Fruit fly (Drosophila melanogaster) whole organism, embryonic: ENCODE measurements around the gene dx.
A peak's percentile ranks its signal among the peaks of the same experiment; 100 is the strongest.

Experiments used
- Abd-B ChIP-seq: fragments of 200-800 bp; sonication (Bioruptor generic); optimal IDR thresholded peaks from 2 replicates; lab custom pipeline; 2018; ENCODE audit warnings: missing biosample characterization, mild to moderate bottlenecking, missing genetic modification characterization, moderate library complexity
- Adf1 ChIP-seq: fragments of 200-800 bp; sonication (Bioruptor generic); IDR thresholded peaks from 2 replicates; pipeline ENCODE4 v1.3.6; 2022; ENCODE audit warnings: missing biosample characterization, missing genetic modification characterization
- Asciz ChIP-seq: fragments of 200-800 bp; sonication (Bioruptor generic); optimal IDR thresholded peaks from 2 replicates; lab custom pipeline; 2017; ENCODE audit warnings: missing biosample characterization, mild to moderate bottlenecking, missing genetic modification characterization, missing genetic modification reagents
- CG10267 ChIP-seq: fragments of 200-800 bp; sonication (Bioruptor generic); optimal IDR thresholded peaks from 2 replicates; lab custom pipeline; 2018; ENCODE audit warnings: missing biosample characterization, mild to moderate bottlenecking, missing genetic modification characterization, moderate library complexity
- CG10462 ChIP-seq: fragments of 200-800 bp; sonication (Bioruptor generic); optimal IDR thresholded peaks from 2 replicates; lab custom pipeline; 2016; ENCODE audit warnings: missing biosample characterization, missing genetic modification characterization
- CG10565 ChIP-seq: fragments of 200-800 bp; sonication (Bioruptor generic); optimal IDR thresholded peaks from 3 replicates; lab custom pipeline; 2016; ENCODE audit warnings: missing biosample characterization, mild to moderate bottlenecking, missing genetic modification characterization
- CG10959 ChIP-seq: fragments of 200-800 bp; sonication (Bioruptor generic); IDR thresholded peaks from 2 replicates; pipeline ENCODE4 v1.3.6; 2022; ENCODE audit warnings: missing biosample characterization, missing genetic modification characterization
- CG13123 ChIP-seq: fragments of 200-800 bp; sonication (Bioruptor generic); optimal IDR thresholded peaks from 2 replicates; lab custom pipeline; 2016; ENCODE audit warnings: missing biosample characterization, missing genetic modification characterization
- CG13775 ChIP-seq: fragments of 200-800 bp; sonication (Bioruptor generic); optimal IDR thresholded peaks from 3 replicates; lab custom pipeline; 2017; ENCODE audit warnings: missing biosample characterization, mild to moderate bottlenecking, missing genetic modification characterization
- CG14014 ChIP-seq: fragments of 200-800 bp; sonication (Bioruptor generic); IDR thresholded peaks from 2 replicates; pipeline ENCODE4 v1.3.6; 2022; ENCODE audit warnings: missing biosample characterization, missing genetic modification characterization
- CG15696 ChIP-seq: fragments of 200-800 bp; sonication (Bioruptor generic); optimal IDR thresholded peaks from 2 replicates; lab custom pipeline; 2019; ENCODE audit warnings: missing biosample characterization, mild to moderate bottlenecking, missing genetic modification characterization, moderate library complexity
- CG1647 ChIP-seq: fragments of 200-800 bp; sonication (Bioruptor generic); optimal IDR thresholded peaks from 3 replicates; lab custom pipeline; 2016; ENCODE audit warnings: missing biosample characterization, missing genetic modification characterization
- CG17359 ChIP-seq: fragments of 200-800 bp; sonication (Bioruptor generic); optimal IDR thresholded peaks from 3 replicates; lab custom pipeline; 2018; ENCODE audit warnings: missing biosample characterization, mild to moderate bottlenecking, missing genetic modification characterization, moderate library complexity
- CG18476 ChIP-seq: fragments of 200-800 bp; sonication (Bioruptor generic); optimal IDR thresholded peaks from 2 replicates; lab custom pipeline; 2016; ENCODE audit warnings: missing biosample characterization, mild to moderate bottlenecking, missing genetic modification characterization
- CG34422 ChIP-seq: fragments of 200-800 bp; sonication (Bioruptor generic); IDR thresholded peaks from 3 replicates; pipeline ENCODE4 v1.3.6; 2022; ENCODE audit warnings: missing biosample characterization, missing genetic modification characterization
- CG4282 ChIP-seq: fragments of 200-800 bp; sonication (Bioruptor generic); optimal IDR thresholded peaks from 2 replicates; lab custom pipeline; 2016; ENCODE audit warnings: missing biosample characterization, missing genetic modification characterization
- CG4707 ChIP-seq: fragments of 200-800 bp; sonication (Bioruptor generic); optimal IDR thresholded peaks from 2 replicates; lab custom pipeline; 2018; ENCODE audit warnings: missing biosample characterization, mild to moderate bottlenecking, missing genetic modification characterization, moderate library complexity
- CG4730 ChIP-seq: fragments of 200-800 bp; sonication (Bioruptor generic); IDR thresholded peaks from 2 replicates; pipeline ENCODE4 v1.3.6; 2022; ENCODE audit warnings: missing biosample characterization, missing genetic modification characterization
- CG7963 ChIP-seq: fragments of 200-800 bp; sonication (Bioruptor generic); IDR thresholded peaks from 3 replicates; pipeline ENCODE4 v1.3.6; 2022; ENCODE audit warnings: missing biosample characterization, missing genetic modification characterization; ENCODE audit not compliant: partially characterized antibody
- CG8290 ChIP-seq, 3 experiments: fragments of 200-800 bp; sonication (Bioruptor generic); optimal IDR thresholded peaks; 2 replicates each; lab custom pipeline; 2016 to 2019; ENCODE audit warnings: missing biosample characterization in 3 of 3, missing genetic modification characterization in 3 of 3, mild to moderate bottlenecking in 2 of 3, moderate library complexity in 1 of 3
- CG8924 ChIP-seq: fragments of 200-800 bp; optimal IDR thresholded peaks from 3 replicates; lab custom pipeline; 2019; ENCODE audit warnings: missing biosample characterization, mild to moderate bottlenecking, missing genetic modification characterization, moderate library complexity
- CG9215 ChIP-seq: fragments of 200-800 bp; sonication (Bioruptor generic); IDR thresholded peaks from 2 replicates; pipeline ENCODE4 v1.3.6; 2022; ENCODE audit warnings: missing biosample characterization, missing genetic modification characterization
- CG9797 ChIP-seq: fragments of 200-800 bp; sonication (Bioruptor generic); optimal IDR thresholded peaks from 3 replicates; lab custom pipeline; 2018; ENCODE audit warnings: missing biosample characterization, mild to moderate bottlenecking, missing genetic modification characterization
- Doc3 ChIP-seq: fragments of 200-800 bp; sonication (Bioruptor generic); IDR thresholded peaks from 3 replicates; pipeline ENCODE4 v1.3.6; 2022; ENCODE audit warnings: missing biosample characterization, missing genetic modification characterization; ENCODE audit not compliant: partially characterized antibody
- ERR ChIP-seq: fragments of 200-800 bp; sonication (Bioruptor generic); optimal IDR thresholded peaks from 2 replicates; lab custom pipeline; 2016; ENCODE audit warnings: missing biosample characterization, missing genetic modification characterization
- HHEX ChIP-seq: fragments of 200-800 bp; sonication (Bioruptor generic); optimal IDR thresholded peaks from 3 replicates; lab custom pipeline; 2017; ENCODE audit warnings: missing biosample characterization, mild to moderate bottlenecking, missing genetic modification characterization, missing genetic modification reagents
- Lhr ChIP-seq: fragments of 200-800 bp; sonication (Bioruptor generic); optimal IDR thresholded peaks from 3 replicates; lab custom pipeline; 2017; ENCODE audit warnings: mild to moderate bottlenecking, missing biosample characterization, missing genetic modification reagents, missing genetic modification characterization
- MBD-R2 ChIP-seq: fragments of 200-800 bp; sonication (Bioruptor generic); IDR thresholded peaks from 2 replicates; pipeline ENCODE4 v1.3.6; 2022; ENCODE audit warnings: missing biosample characterization, missing genetic modification characterization
- Meics ChIP-seq: fragments of 200-800 bp; sonication (Bioruptor generic); optimal IDR thresholded peaks from 2 replicates; lab custom pipeline; 2017; ENCODE audit warnings: missing biosample characterization, mild to moderate bottlenecking, missing genetic modification characterization
- Nf-YA ChIP-seq: fragments of 200-800 bp; sonication (Bioruptor generic); IDR thresholded peaks from 2 replicates; pipeline ENCODE4 v1.3.6; 2022; ENCODE audit warnings: missing biosample characterization, missing genetic modification characterization
- Sry-δ ChIP-seq: fragments of 200-800 bp; sonication (Bioruptor generic); optimal IDR thresholded peaks from 2 replicates; lab custom pipeline; 2016; ENCODE audit warnings: missing biosample characterization, missing genetic modification characterization
- Trl ChIP-seq, 3 experiments: fragments of >200 bp in 2 of 3; fragments of 200-800 bp in 1 of 3; sonication (Bioruptor generic) in 1 of 3; optimal IDR thresholded peaks; 2 replicates in 1 of 3; 3 replicates in 2 of 3; lab custom pipeline; 2016 to 2017; ENCODE audit warnings: missing biosample characterization in 1 of 3, missing genetic modification characterization in 1 of 3
- Usf ChIP-seq: fragments of 200-800 bp; sonication (Bioruptor generic); optimal IDR thresholded peaks from 2 replicates; lab custom pipeline; 2017; ENCODE audit warnings: missing genotype, missing biosample characterization, missing genetic modification characterization
- Xrp1 ChIP-seq: fragments of 200-800 bp; sonication (Bioruptor generic); IDR thresholded peaks from 2 replicates; pipeline ENCODE4 v1.3.6; 2022; ENCODE audit warnings: missing biosample characterization, missing genetic modification characterization
- al ChIP-seq: fragments of 200-800 bp; sonication (Bioruptor generic); IDR thresholded peaks from 2 replicates; pipeline ENCODE4 v1.3.6; 2022; ENCODE audit warnings: missing biosample characterization, missing genetic modification characterization
- cad ChIP-seq: fragments of >200 bp; optimal IDR thresholded peaks from 2 replicates; lab custom pipeline; 2017; ENCODE audit warnings: missing biosample characterization, missing genetic modification characterization
- esg ChIP-seq: fragments of 200-800 bp; sonication (Bioruptor generic); conservative IDR thresholded peaks from 2 replicates; pipeline ENCODE4 v1.3.6; 2022; ENCODE audit warnings: missing biosample characterization, missing genetic modification characterization
- fd3F ChIP-seq: fragments of 200-800 bp; sonication (Bioruptor generic); optimal IDR thresholded peaks from 2 replicates; lab custom pipeline; 2018; ENCODE audit warnings: missing biosample characterization, mild to moderate bottlenecking, missing genetic modification characterization, moderate library complexity
- grn ChIP-seq: fragments of 200-800 bp; sonication (Bioruptor generic); optimal IDR thresholded peaks from 3 replicates; lab custom pipeline; 2017; ENCODE audit warnings: missing biosample characterization, missing genetic modification characterization
- kay ChIP-seq: fragments of 200-800 bp; sonication (Bioruptor generic); optimal IDR thresholded peaks from 2 replicates; lab custom pipeline; 2016; ENCODE audit warnings: missing biosample characterization, missing genetic modification characterization
- mirr ChIP-seq: fragments of 200-800 bp; sonication (Bioruptor generic); optimal IDR thresholded peaks from 3 replicates; lab custom pipeline; 2018; ENCODE audit warnings: missing biosample characterization, mild to moderate bottlenecking, missing genetic modification characterization
- prd ChIP-seq, 3 experiments: fragments of >200 bp in 2 of 3; fragments of 200-800 bp in 1 of 3; sonication (Bioruptor generic) in 1 of 3; optimal IDR thresholded peaks in 2 of 3; IDR thresholded peaks in 1 of 3; 2 replicates in 2 of 3; 3 replicates in 1 of 3; pipeline versions ENCODE4 v1.3.6 to Lab custom; 2017 to 2022; ENCODE audit warnings: missing biosample characterization in 1 of 3, missing genetic modification characterization in 1 of 3
- pum ChIP-seq: fragments of 200-800 bp; sonication (Bioruptor generic); optimal IDR thresholded peaks from 2 replicates; lab custom pipeline; 2016; ENCODE audit warnings: missing biosample characterization, missing genetic modification characterization
- ranshi ChIP-seq: fragments of 200-800 bp; sonication (Bioruptor generic); IDR thresholded peaks from 2 replicates; pipeline ENCODE4 v1.3.6; 2022; ENCODE audit warnings: missing biosample characterization, missing genetic modification characterization
- sc ChIP-seq, 3 experiments: fragments of >200 bp in 2 of 3; fragments of 200-800 bp in 1 of 3; sonication (Bioruptor generic) in 1 of 3; optimal IDR thresholded peaks; 2 replicates in 2 of 3; 3 replicates in 1 of 3; lab custom pipeline; 2017; ENCODE audit warnings: mild to moderate bottlenecking in 1 of 3, missing biosample characterization in 1 of 3, missing genetic modification characterization in 1 of 3, missing genetic modification reagents in 1 of 3
- sd ChIP-seq: fragments of 200-800 bp; sonication (Bioruptor generic); optimal IDR thresholded peaks from 3 replicates; lab custom pipeline; 2018; ENCODE audit warnings: missing biosample characterization, mild to moderate bottlenecking, missing genetic modification characterization, moderate library complexity
- seq ChIP-seq: fragments of 200-800 bp; sonication (Bioruptor generic); IDR thresholded peaks from 2 replicates; pipeline ENCODE4 v1.3.6; 2022; ENCODE audit warnings: missing biosample characterization, missing genetic modification characterization
- vfl ChIP-seq: fragments of 200-800 bp; sonication (Bioruptor generic); optimal IDR thresholded peaks from 2 replicates; lab custom pipeline; 2016; ENCODE audit warnings: missing biosample characterization, missing genetic modification characterization
- vvl ChIP-seq: fragments of 200-800 bp; sonication (Bioruptor generic); IDR thresholded peaks from 2 replicates; pipeline ENCODE4 v1.3.6; 2022; ENCODE audit warnings: missing biosample characterization, missing genetic modification characterization
- wek ChIP-seq: fragments of 200-800 bp; sonication (Bioruptor generic); optimal IDR thresholded peaks from 3 replicates; lab custom pipeline; 2018; ENCODE audit warnings: missing biosample characterization, mild to moderate bottlenecking, missing genetic modification characterization, moderate library complexity

The dx gene

dm6 chrX:6524217-6524616 lies 9.6 kb upstream of the dx start, which contains the start of the genes CG42340 and CG3918 (continued):
- TF ChIP-seq prd (optimal IDR thresholded peaks at IDR 0.05; lab: Kevin White, UChicago), result no peak
- TF ChIP-seq prd (GFP tag; IDR thresholded peaks at IDR 0.05; lab: Robert Waterston, UW), result no peak
- TF ChIP-seq Lhr, result peak; percentile 100
- TF ChIP-seq CG1647 (GFP tag; lab: Kevin White, UChicago), result no peak
- no peak for TF ChIP-seq CG17359 (tag; lab: Kevin White, UChicago)
- peak; percentile 55 for TF ChIP-seq CG10267 (tag; lab: Kevin White, UChicago)
- TF ChIP-seq CG14014 (GFP tag; lab: Robert Waterston, UW), result no peak
- TF ChIP-seq wek, result no peak
- no peak for TF ChIP-seq CG4707 (GFP tag; lab: Kevin White, UChicago)
- TF ChIP-seq CG10959 (GFP tag; lab: Robert Waterston, UW), result no peak
- no peak for TF ChIP-seq Xrp1 (GFP tag; lab: Robert Waterston, UW)
- TF ChIP-seq Meics (GFP tag; lab: Kevin White, UChicago), result no peak
- no peak for TF ChIP-seq CG18476 (GFP tag; lab: Kevin White, UChicago)
- TF ChIP-seq Asciz (GFP tag; lab: Kevin White, UChicago), result no peak
- no peak for TF ChIP-seq CG10462 (GFP tag; lab: Kevin White, UChicago)
- TF ChIP-seq CG34422 (GFP tag; lab: Robert Waterston, UW), result peak; percentile 77; the same call in 2 of the 3 replicates
- no peak for TF ChIP-seq pum (GFP tag; lab: Kevin White, UChicago)
- peak; percentile 28 for TF ChIP-seq CG4282
- peak; percentile 38; the same call in 1 of the 2 replicates for TF ChIP-seq Adf1
- TF ChIP-seq Doc3 (GFP tag; lab: Robert Waterston, UW), result no peak
- no peak for TF ChIP-seq Nf-YA (GFP tag; lab: Robert Waterston, UW)
- no peak for TF ChIP-seq mirr (GFP tag; lab: Kevin White, UChicago)
- TF ChIP-seq al (GFP tag; lab: Robert Waterston, UW), result no peak
- no peak for TF ChIP-seq esg
- TF ChIP-seq vfl (GFP tag; lab: Kevin White, UChicago), result no peak
- no peak for TF ChIP-seq seq (GFP tag; lab: Robert Waterston, UW)
- TF ChIP-seq CG8290 (GFP tag; optimal IDR thresholded peaks at IDR 0.05; lab: Kevin White, UChicago), result peak; percentile 86
- TF ChIP-seq CG8290 (tag; optimal IDR thresholded peaks at IDR 0.05; lab: Kevin White, UChicago), result peak; percentile 32 to 92
- TF ChIP-seq sd (tag; lab: Kevin White, UChicago), result peak; percentile 78
- TF ChIP-seq Abd-B (GFP tag; lab: Kevin White, UChicago), result peak; percentile 22
- no peak for TF ChIP-seq ranshi
- TF ChIP-seq MBD-R2, result peak; percentile 97
- TF ChIP-seq CG9215 (GFP tag; lab: Robert Waterston, UW), result no peak
- TF ChIP-seq CG9797 (GFP tag; lab: Kevin White, UChicago), result peak; percentile 99
- TF ChIP-seq CG10565 (GFP tag; lab: Kevin White, UChicago), result no peak
- TF ChIP-seq Usf (GFP tag; lab: Kevin White, UChicago), result no peak
- TF ChIP-seq CG13123 (GFP tag; lab: Kevin White, UChicago), result no peak
- TF ChIP-seq HHEX, result no peak
- TF ChIP-seq CG7963 (GFP tag; lab: Robert Waterston, UW), result no peak
- no peak for TF ChIP-seq sc (optimal IDR thresholded peaks at IDR 0.05; lab: Kevin White, UChicago)
- TF ChIP-seq sc (GFP tag; optimal IDR thresholded peaks at IDR 0.05; lab: Kevin White, UChicago), result no peak
- no peak for TF ChIP-seq CG13775
- TF ChIP-seq vvl (GFP tag; lab: Robert Waterston, UW), result peak; percentile 45; the same call in 1 of the 2 replicates
- TF ChIP-seq CG8924, result peak; percentile 57
- TF ChIP-seq Sry-δ, result peak; percentile 68
- no peak for TF ChIP-seq kay (GFP tag; lab: Kevin White, UChicago)
- no peak for TF ChIP-seq cad (GFP tag; lab: Kevin White, UChicago)
- TF ChIP-seq fd3F, result no peak
- TF ChIP-seq CG4730, result no peak
- TF ChIP-seq ERR, result no peak
- no peak for TF ChIP-seq grn (GFP tag; lab: Kevin White, UChicago)
- TF ChIP-seq CG15696, result peak; percentile 13
- no peak for TF ChIP-seq Trl (optimal IDR thresholded peaks at IDR 0.05; lab: Kevin White, UChicago)
- no peak for TF ChIP-seq Trl (GFP tag; optimal IDR thresholded peaks at IDR 0.05; lab: Kevin White, UChicago)
